Fruit fly (Drosophila melanogaster) whole organism, pupa: ENCODE data around the gene Mi-2.

ENCODE experiments used
- CG10348 ChIP-seq: fragments of 200-800 bp; sonication (Bioruptor generic); IDR thresholded peaks from 2 replicates; pipeline ENCODE4 v1.3.6; 2022; ENCODE audit warnings: missing biosample characterization, missing genetic modification characterization
- CG17806 ChIP-seq: fragments of 200-800 bp; sonication (Bioruptor generic); optimal IDR thresholded peaks from 2 replicates; lab custom pipeline; 2018; ENCODE audit warnings: missing biosample characterization, mild to moderate bottlenecking, missing genetic modification characterization, moderate library complexity
- CG32121 ChIP-seq: fragments of 200-800 bp; sonication (Bioruptor generic); IDR thresholded peaks from 2 replicates; pipeline ENCODE4 v1.3.6; 2022; ENCODE audit warnings: missing biosample characterization, missing genetic modification characterization
- CG34367 ChIP-seq: fragments of 200-800 bp; sonication (Bioruptor generic); optimal IDR thresholded peaks from 2 replicates; lab custom pipeline; 2018; ENCODE audit warnings: missing biosample characterization, mild to moderate bottlenecking, missing genetic modification characterization
- CG8159 ChIP-seq: fragments of 200-800 bp; sonication (Bioruptor generic); optimal IDR thresholded peaks from 3 replicates; lab custom pipeline; 2018; ENCODE audit warnings: missing biosample characterization, mild to moderate bottlenecking, missing genetic modification characterization, moderate library complexity
- D1 ChIP-seq: fragments of 200-800 bp; sonication (Bioruptor generic); optimal IDR thresholded peaks from 2 replicates; lab custom pipeline; 2018; ENCODE audit warnings: missing biosample characterization, mild to moderate bottlenecking, missing genetic modification characterization, moderate library complexity
- EcR ChIP-seq: fragments of 200-800 bp; sonication (Bioruptor generic); optimal IDR thresholded peaks from 3 replicates; lab custom pipeline; 2019; ENCODE audit warnings: missing biosample characterization, missing genetic modification characterization, mild to moderate bottlenecking, moderate library complexity, missing genetic modification reagents
- Pif1A ChIP-seq: fragments of 200-800 bp; sonication (Bioruptor generic); optimal IDR thresholded peaks from 3 replicates; lab custom pipeline; 2016; ENCODE audit warnings: missing biosample characterization, missing genetic modification characterization
- gl ChIP-seq: fragments of 200-800 bp; sonication (Bioruptor generic); optimal IDR thresholded peaks from 2 replicates; lab custom pipeline; 2018; ENCODE audit warnings: missing biosample characterization, mild to moderate bottlenecking, missing genetic modification characterization
- rn ChIP-seq: fragments of 200-800 bp; sonication (Bioruptor generic); IDR thresholded peaks from 2 replicates; pipeline ENCODE4 v1.3.6; 2022; ENCODE audit warnings: missing biosample characterization, missing genetic modification characterization

DNA sequence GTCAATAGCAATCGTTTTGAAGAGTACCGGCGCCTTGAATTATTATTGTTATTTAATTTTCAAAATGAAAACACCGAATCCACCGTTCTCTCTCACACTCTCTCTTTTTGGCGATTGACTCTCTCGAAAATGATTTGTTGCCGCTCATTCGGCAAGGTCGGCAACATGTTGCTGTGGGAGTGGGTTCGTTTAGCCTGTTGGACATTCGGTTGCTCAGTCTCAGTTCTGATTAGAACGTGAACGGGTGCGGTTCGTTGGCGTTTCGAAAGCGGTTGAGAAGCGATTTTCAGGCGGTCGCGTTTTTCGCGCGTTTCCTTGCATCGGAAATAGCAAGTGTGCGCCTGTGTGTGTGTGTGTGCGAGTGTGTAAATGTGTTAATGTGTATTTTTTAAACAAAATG is 29.0 kb upstream of the Mi-2 start, which contains the start of gene Ac76E:
- TF ChIP-seq D1 (tag; lab: Kevin White, UChicago) (no peak), EcR (GFP tag; lab: Kevin White, UChicago) (no peak), CG17806 (tag; lab: Kevin White, UChicago) (no peak), CG8159 (tag; lab: Kevin White, UChicago) (no peak), CG32121 (GFP tag; lab: Robert Waterston, UW) (peak; percentile 16; the same call in 1 of the 2 replicates), rn (GFP tag; lab: Robert Waterston, UW) (no peak), CG10348 (GFP tag; lab: Robert Waterston, UW) (no peak), gl (tag; lab: Kevin White, UChicago) (no peak), Pif1A (GFP tag; lab: Kevin White, UChicago) (no peak), CG34367 (tag; lab: Kevin White, UChicago) (no peak)
